Worm (Caenorhabditis elegans) whole organism, L4/young adult: ENCODE data around the gene ZK1240.9.
"Not testable (repeated sequence)": the region's sequence is repeated elsewhere in the genome, so short reads cannot be mapped to it uniquely, and the experiment has no call there.

Source experiments
- W03F9.2 ChIP-seq: fragments of 150-350 bp; optimal IDR thresholded peaks from 2 replicates; lab custom pipeline; 2014; ENCODE audit warnings: missing biosample characterization, missing genetic modification characterization
- dao-5 ChIP-seq: sonication (generic microtip); optimal IDR thresholded peaks from 2 replicates; lab custom pipeline; 2016; ENCODE audit warnings: missing genotype, missing genetic modification characterization, moderate library complexity, missing compliant biosample characterization
- him-1 ChIP-seq: sonication (generic microtip); optimal IDR thresholded peaks from 2 replicates; lab custom pipeline; 2016; ENCODE audit warnings: missing genotype, missing genetic modification reagents, missing genetic modification characterization, missing compliant biosample characterization

ZK1240.9 gene

ce11 chrII:2317883-2318357, at the start of gene ZK1240.9, which contains the start of gene ZK1240.5:
Gene ZK1240.9, plus strand, starts transcription at chrII:2318189.
Gene ZK1240.5, minus strand, starts transcription at chrII:2317933.
- TF ChIP-seq dao-5 (tag; lab: Kevin White, UChicago) (no peak), him-1 (tag; lab: Kevin White, UChicago) (no peak), W03F9.2 (tag; lab: Kevin White, UChicago) (no peak)

- TF ChIP-seq dao-5 (tag; lab: Kevin White, UChicago) (no peak), him-1 (tag; lab: Kevin White, UChicago) (no peak), W03F9.2 (tag; lab: Kevin White, UChicago) (no peak)
Observed at ce11 chrII:2273750-2274149, 44.2 kb upstream of the ZK1240.9 start.

DNA sequence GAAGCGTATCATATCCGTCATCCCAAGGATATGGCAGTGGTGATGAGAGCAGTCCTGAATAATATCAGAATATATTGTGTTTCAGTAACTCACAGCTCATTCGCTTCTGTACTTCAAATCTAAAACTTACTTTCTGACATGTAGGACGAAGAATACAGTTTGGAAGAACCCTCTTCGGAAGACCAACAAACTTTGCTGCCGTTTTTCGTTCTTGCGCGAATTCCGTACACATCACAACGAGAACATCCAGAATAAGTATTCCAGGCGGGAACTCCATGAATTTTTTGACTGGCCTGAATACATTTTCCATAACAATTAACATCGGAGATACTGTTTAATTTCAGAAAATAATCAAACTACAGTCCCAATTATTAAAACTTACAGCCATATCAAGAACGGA, 40.6 kb upstream of the ZK1240.9 start, which contains the start of gene K09F6.15:
K09F6.15 (minus strand) TSS at position 101 of the 400 bp plus-strand sequence.
- TF ChIP-seq dao-5 (tag; lab: Kevin White, UChicago) = no peak
- TF ChIP-seq W03F9.2 (tag; lab: Kevin White, UChicago) = no peak
- TF ChIP-seq him-1 (tag; lab: Kevin White, UChicago) = no peak

DNA sequence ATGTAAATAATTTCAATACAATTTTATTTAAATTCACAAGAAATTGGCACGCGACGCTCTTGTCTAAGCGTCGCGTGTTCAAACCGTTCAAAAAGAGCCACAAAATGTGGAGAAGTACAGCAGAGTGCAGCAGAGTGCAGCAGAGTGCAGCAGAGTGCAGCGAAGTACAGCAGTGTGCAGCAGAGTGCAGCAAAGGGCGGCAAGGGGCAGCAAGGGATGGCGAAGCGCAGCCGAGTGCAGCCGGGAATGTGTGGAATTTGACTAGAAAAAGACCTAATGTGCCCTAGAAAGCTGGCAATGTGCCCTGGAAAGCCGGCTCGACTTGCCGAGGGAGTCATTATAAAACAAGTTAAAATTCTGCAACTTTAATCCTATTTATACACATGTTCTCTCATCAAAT, 38.7 kb upstream of the ZK1240.9 start, which contains the start of gene K09F6.6:
K09F6.6 (minus strand) TSS at position 43 of the 400 bp plus-strand sequence.
- TF ChIP-seq dao-5 (tag; lab: Kevin White, UChicago) = no peak
- TF ChIP-seq W03F9.2 (tag; lab: Kevin White, UChicago) = no peak
- no peak for TF ChIP-seq him-1 (tag; lab: Kevin White, UChicago)

DNA sequence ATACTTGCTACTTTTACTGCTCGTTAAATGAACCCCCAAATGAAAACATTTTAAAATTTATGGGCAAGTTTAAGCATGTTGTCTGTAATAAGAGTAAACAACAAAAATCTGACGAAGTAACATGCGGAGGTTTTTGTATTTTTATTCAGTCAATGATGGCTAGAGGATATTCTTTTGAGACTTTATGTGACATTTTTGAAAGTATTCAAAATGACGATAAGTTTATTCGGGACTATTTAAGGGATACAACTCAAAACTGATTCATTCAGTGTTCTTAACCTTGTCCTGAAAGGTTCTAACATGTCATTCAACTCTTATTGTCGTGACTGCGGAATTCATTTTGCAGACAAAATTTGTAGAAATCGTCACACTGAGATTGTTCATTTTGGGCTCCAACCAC, 38.1 kb upstream of the ZK1240.9 start, which contains the start of gene K09F6.11:
K09F6.11 (plus strand) TSS at position 301 of the 400 bp plus-strand sequence.
- TF ChIP-seq him-1 (tag; lab: Kevin White, UChicago) (no peak), W03F9.2 (tag; lab: Kevin White, UChicago) (no peak), dao-5 (tag; lab: Kevin White, UChicago) (no peak)

DNA sequence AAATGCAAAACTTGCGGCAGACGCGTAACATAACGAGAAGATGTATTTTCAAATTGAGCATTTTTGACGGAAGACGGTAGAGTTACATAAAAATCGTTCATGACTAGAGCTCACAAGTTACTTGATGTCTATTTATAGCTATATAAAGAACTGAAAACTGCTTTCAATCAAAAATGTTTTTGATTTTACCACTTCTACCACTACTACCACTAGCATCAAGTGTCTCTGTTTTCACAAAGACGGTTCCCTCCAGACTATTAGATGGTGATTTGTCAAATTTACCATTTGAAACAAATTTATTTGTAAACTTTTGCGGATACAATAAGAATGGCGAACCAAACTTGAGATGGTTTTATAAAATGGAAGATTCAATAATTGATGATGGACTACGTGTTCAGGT, 35.4 kb upstream of the ZK1240.9 start, which contains the start of gene K09F6.9:
K09F6.9 (minus strand) TSS at position 101 of the 400 bp plus-strand sequence.
- TF ChIP-seq dao-5, him-1, W03F9.2 (tag; lab: Kevin White, UChicago): not testable (repeated sequence)

DNA sequence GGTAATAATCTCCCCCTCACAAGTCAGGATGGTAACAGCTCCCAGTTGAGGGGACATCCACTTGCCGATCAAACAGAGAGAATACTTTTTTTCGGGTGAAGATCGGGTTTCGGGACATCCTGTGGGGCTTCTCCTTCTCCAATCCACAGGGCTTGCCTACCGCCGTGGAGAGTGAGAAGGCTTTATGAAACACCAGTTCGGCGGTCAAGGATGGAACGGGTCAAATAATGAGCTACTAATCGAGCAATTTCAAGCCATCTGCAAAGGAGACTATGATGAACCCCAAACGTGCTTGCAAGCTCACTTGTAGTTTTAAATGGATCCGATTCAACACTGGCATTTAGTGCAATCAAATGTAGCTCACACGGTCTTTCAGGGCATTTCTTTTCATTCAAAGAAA, 33.3 kb upstream of the ZK1240.9 start:
- TF ChIP-seq dao-5 (tag; lab: Kevin White, UChicago) = no peak
- no peak for TF ChIP-seq him-1 (tag; lab: Kevin White, UChicago)
- TF ChIP-seq W03F9.2 (tag; lab: Kevin White, UChicago) = no peak

DNA sequence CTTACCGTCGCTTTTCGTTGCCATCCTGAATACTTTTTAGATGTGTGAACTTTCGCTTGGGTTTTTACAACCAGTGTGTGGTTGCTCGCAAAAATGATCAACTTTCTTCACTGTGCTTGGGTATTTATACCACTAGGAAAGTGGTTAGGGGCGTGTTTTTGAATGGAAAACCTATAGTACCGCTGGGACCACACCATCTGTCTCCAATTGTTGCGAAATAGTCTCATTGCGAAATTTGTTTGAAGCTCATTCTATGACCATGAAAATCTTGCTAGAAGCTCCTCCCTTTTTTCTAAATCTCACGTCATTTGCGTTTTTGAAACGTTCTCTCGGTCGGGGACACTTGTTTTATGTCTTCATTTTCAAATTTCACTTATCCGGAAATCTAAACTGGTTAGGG, 29.2 kb upstream of the ZK1240.9 start, which contains the start of the genes K09F6.10 and K09F6.13:
K09F6.10 (minus strand) TSS at position 86 of the 400 bp plus-strand sequence.
K09F6.13 (plus strand) TSS at position 317 of the 400 bp plus-strand sequence.
- no peak for TF ChIP-seq dao-5 (tag; lab: Kevin White, UChicago)
- no peak for TF ChIP-seq him-1 (tag; lab: Kevin White, UChicago)
- no peak for TF ChIP-seq W03F9.2 (tag; lab: Kevin White, UChicago)

DNA sequence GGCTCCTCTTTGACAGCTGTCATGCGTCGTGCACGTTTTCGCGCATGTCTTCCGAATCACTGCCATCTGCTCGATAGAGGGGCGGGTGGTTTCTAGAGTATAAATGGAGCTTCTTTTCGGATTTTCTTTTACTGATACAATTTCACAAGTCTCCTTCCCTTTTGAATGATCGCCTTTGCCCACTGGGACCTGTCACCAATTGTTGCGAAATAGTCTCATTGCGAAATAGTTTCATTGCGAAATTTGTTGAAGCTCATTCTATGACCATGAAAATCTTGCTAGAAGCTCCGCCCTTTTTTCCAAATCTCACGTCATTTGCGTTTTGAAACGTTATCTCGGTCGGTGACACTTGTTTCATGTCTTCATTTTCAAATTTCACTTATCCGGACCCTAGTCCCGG, 28.5 kb upstream of the ZK1240.9 start:
- TF ChIP-seq dao-5 (tag; lab: Kevin White, UChicago) (no peak), him-1 (tag; lab: Kevin White, UChicago) (no peak), W03F9.2 (tag; lab: Kevin White, UChicago) (no peak)

- no peak for TF ChIP-seq dao-5 (tag; lab: Kevin White, UChicago)
- TF ChIP-seq W03F9.2 (tag; lab: Kevin White, UChicago) = no peak
- TF ChIP-seq him-1 (tag; lab: Kevin White, UChicago) = no peak
Observed at ce11 chrII:2292027-2292426, 26.0 kb upstream of the ZK1240.9 start, which contains the start of gene K09F6.7. Gene K09F6.7, minus strand, starts transcription at chrII:2292127.

- TF ChIP-seq him-1 (tag; lab: Kevin White, UChicago) (no peak), dao-5 (tag; lab: Kevin White, UChicago) (no peak), W03F9.2 (tag; lab: Kevin White, UChicago) (no peak)
Observed at ce11 chrII:2292549-2292948, 25.4 kb upstream of the ZK1240.9 start.

ce11 chrII:2295817-2296315, 22.1 kb upstream of the ZK1240.9 start, which contains the start of gene fbxc-25:
Gene fbxc-25, minus strand, starts transcription at chrII:2296265.
- no peak for TF ChIP-seq dao-5 (tag; lab: Kevin White, UChicago)
- TF ChIP-seq him-1 (tag; lab: Kevin White, UChicago) = no peak
- no peak for TF ChIP-seq W03F9.2 (tag; lab: Kevin White, UChicago)

- no peak for TF ChIP-seq him-1 (tag; lab: Kevin White, UChicago)
- no peak for TF ChIP-seq W03F9.2 (tag; lab: Kevin White, UChicago)
- TF ChIP-seq dao-5 (tag; lab: Kevin White, UChicago) = no peak
Observed at ce11 chrII:2298742-2299141, 19.2 kb upstream of the ZK1240.9 start, which contains the start of gene B0281.4. Gene B0281.4, minus strand, starts transcription at chrII:2298842.
